Worm (Caenorhabditis elegans): ENCODE results near the gene T19D12.4.

ce11 chrII:6581236-6581635 lies 49.7 kb upstream of the T19D12.4 start, which contains the start of gene C56C10.6:
- TF ChIP-seq nhr-76 (tag; optimal IDR thresholded peaks at IDR 0.05) (no peak), mls-2 (tag; optimal IDR thresholded peaks at IDR 0.05) (no peak), ces-1 (GFP tag; optimal IDR thresholded peaks at IDR 0.05) (no peak), elt-1 (tag; optimal IDR thresholded peaks at IDR 0.05; ENCODE audit: borderline replicate concordance, insufficient read depth) (no peak), unc-39 (tag; optimal IDR thresholded peaks at IDR 0.05) (no peak), nhr-28 (tag; optimal IDR thresholded peaks at IDR 0.05) (no peak), unc-62 (GFP tag; optimal IDR thresholded peaks at IDR 0.05) (no peak), ceh-43 (GFP tag; optimal IDR thresholded peaks at IDR 0.05) (no peak), snpc-4 (tag; optimal IDR thresholded peaks at IDR 0.05) (no peak)
